Fruit fly (Drosophila melanogaster) whole organism, embryonic: ENCODE results near the gene AsnRS.

Source experiments
- Abd-B ChIP-seq: fragments of 200-800 bp; sonication (Bioruptor generic); optimal IDR thresholded peaks from 2 replicates; lab custom pipeline; 2018; ENCODE audit warnings: missing biosample characterization, mild to moderate bottlenecking, missing genetic modification characterization, moderate library complexity
- Adf1 ChIP-seq: fragments of 200-800 bp; sonication (Bioruptor generic); IDR thresholded peaks from 2 replicates; pipeline ENCODE4 v1.3.6; 2022; ENCODE audit warnings: missing biosample characterization, missing genetic modification characterization
- Bgb ChIP-seq: fragments of 200-800 bp; sonication (Bioruptor generic); IDR thresholded peaks from 2 replicates; pipeline ENCODE4 v1.3.6; 2022; ENCODE audit warnings: missing biosample characterization, missing genetic modification characterization; ENCODE audit not compliant: partially characterized antibody
- CG11247 ChIP-seq: fragments of 200-800 bp; sonication (Bioruptor generic); IDR thresholded peaks from 2 replicates; pipeline ENCODE4 v1.3.6; 2022; ENCODE audit warnings: missing biosample characterization, missing genetic modification characterization
- CG11560 ChIP-seq: fragments of 200-800 bp; sonication (Bioruptor generic); IDR thresholded peaks from 3 replicates; pipeline ENCODE4 v1.3.6; 2022; ENCODE audit warnings: missing biosample characterization, missing genetic modification characterization
- CG12071 ChIP-seq: fragments of 200-800 bp; sonication (Bioruptor generic); optimal IDR thresholded peaks from 3 replicates; lab custom pipeline; 2018; ENCODE audit warnings: missing biosample characterization, mild to moderate bottlenecking, missing genetic modification characterization
- CG12769 ChIP-seq: fragments of 200-800 bp; sonication (Bioruptor generic); optimal IDR thresholded peaks from 2 replicates; lab custom pipeline; 2019; ENCODE audit warnings: missing biosample characterization, mild to moderate bottlenecking, missing genetic modification characterization, moderate library complexity
- CG16779 ChIP-seq: fragments of 200-800 bp; sonication (Bioruptor generic); IDR thresholded peaks from 2 replicates; pipeline ENCODE4 v1.3.6; 2022; ENCODE audit warnings: missing biosample characterization, missing genetic modification characterization
- CG16813 ChIP-seq: fragments of 200-800 bp; sonication (Bioruptor generic); IDR thresholded peaks from 3 replicates; pipeline ENCODE4 v1.3.6; 2022; ENCODE audit warnings: missing biosample characterization, missing genetic modification characterization; ENCODE audit not compliant: partially characterized antibody
- CG17802 ChIP-seq: fragments of 200-800 bp; sonication (Bioruptor generic); optimal IDR thresholded peaks from 2 replicates; lab custom pipeline; 2018; ENCODE audit warnings: missing biosample characterization, mild to moderate bottlenecking, missing genetic modification characterization, moderate library complexity
- CG18599 ChIP-seq: fragments of 200-800 bp; sonication (Bioruptor generic); optimal IDR thresholded peaks from 3 replicates; lab custom pipeline; 2017; ENCODE audit warnings: missing biosample characterization, missing genetic modification characterization, mild to moderate bottlenecking, moderate library complexity, missing genetic modification reagents
- CG2712 ChIP-seq: fragments of 200-800 bp; optimal IDR thresholded peaks from 3 replicates; lab custom pipeline; 2019; ENCODE audit warnings: missing biosample characterization, mild to moderate bottlenecking, missing genetic modification characterization, moderate library complexity
- CG31441 ChIP-seq: fragments of 200-800 bp; sonication (Bioruptor generic); IDR thresholded peaks from 2 replicates; pipeline ENCODE4 v1.3.6; 2022; ENCODE audit warnings: missing biosample characterization, missing genetic modification characterization
- CG42726 ChIP-seq: fragments of 200-800 bp; sonication (Bioruptor generic); IDR thresholded peaks from 2 replicates; pipeline ENCODE4 v1.3.6; 2022; ENCODE audit warnings: missing biosample characterization, missing genetic modification characterization; ENCODE audit not compliant: partially characterized antibody
- CG8290 ChIP-seq, 3 experiments: fragments of 200-800 bp; sonication (Bioruptor generic); optimal IDR thresholded peaks; 2 replicates each; lab custom pipeline; 2016 to 2019; ENCODE audit warnings: missing biosample characterization in 3 of 3, missing genetic modification characterization in 3 of 3, mild to moderate bottlenecking in 2 of 3, moderate library complexity in 1 of 3
- CG9932 ChIP-seq: fragments of 200-800 bp; sonication (Bioruptor generic); IDR thresholded peaks from 2 replicates; pipeline ENCODE4 v1.3.6; 2022; ENCODE audit warnings: missing biosample characterization, missing genetic modification characterization
- Dbx ChIP-seq: fragments of 200-800 bp; sonication (Bioruptor generic); IDR thresholded peaks from 3 replicates; pipeline ENCODE4 v1.3.6; 2022; ENCODE audit warnings: missing biosample characterization, missing genetic modification characterization
- ERR ChIP-seq: fragments of 200-800 bp; sonication (Bioruptor generic); optimal IDR thresholded peaks from 2 replicates; lab custom pipeline; 2016; ENCODE audit warnings: missing biosample characterization, missing genetic modification characterization
- Elba2 ChIP-seq: fragments of 200-800 bp; sonication (Bioruptor generic); optimal IDR thresholded peaks from 3 replicates; lab custom pipeline; 2016; ENCODE audit warnings: missing biosample characterization, missing genetic modification characterization
- Hmr ChIP-seq: fragments of 200-800 bp; sonication (Bioruptor generic); optimal IDR thresholded peaks from 3 replicates; lab custom pipeline; 2017; ENCODE audit warnings: mild to moderate bottlenecking, missing biosample characterization, missing genetic modification reagents, missing genetic modification characterization
- Lim3 ChIP-seq: fragments of 200-800 bp; sonication (Bioruptor generic); IDR thresholded peaks from 2 replicates; pipeline ENCODE4 v1.3.6; 2022; ENCODE audit warnings: missing biosample characterization, missing genetic modification characterization
- Lpt ChIP-seq: fragments of >200 bp; optimal IDR thresholded peaks from 2 replicates; lab custom pipeline; 2018; ENCODE audit warnings: missing biosample characterization, missing genetic modification characterization
- Max ChIP-seq: fragments of 200-800 bp; sonication (Bioruptor generic); optimal IDR thresholded peaks from 2 replicates; lab custom pipeline; 2016; ENCODE audit warnings: missing biosample characterization, mild to moderate bottlenecking, missing genetic modification characterization
- Med ChIP-seq: fragments of 200-800 bp; sonication (Bioruptor generic); peaks from one replicate; lab custom pipeline; 2016; ENCODE audit warnings: missing biosample characterization, missing genetic modification characterization, mild to moderate bottlenecking, inconsistent platforms, moderate library complexity
- NFAT ChIP-seq: fragments of 200-800 bp; sonication (Bioruptor generic); IDR thresholded peaks from 2 replicates; pipeline ENCODE4 v1.3.6; 2022; ENCODE audit warnings: missing biosample characterization, missing genetic modification characterization
- NK7.1 ChIP-seq: fragments of 200-800 bp; sonication (Bioruptor generic); optimal IDR thresholded peaks from 3 replicates; lab custom pipeline; 2016; ENCODE audit warnings: missing biosample characterization, missing genetic modification characterization
- Rfx ChIP-seq: fragments of 200-800 bp; sonication (Bioruptor generic); IDR thresholded peaks from 2 replicates; pipeline ENCODE4 v1.3.6; 2022; ENCODE audit warnings: missing biosample characterization, missing genetic modification characterization
- Sox102F ChIP-seq: fragments of 200-800 bp; sonication (Bioruptor generic); optimal IDR thresholded peaks from 2 replicates; lab custom pipeline; 2018; ENCODE audit warnings: missing biosample characterization, mild to moderate bottlenecking, missing genetic modification characterization, moderate library complexity
- Vsx1 ChIP-seq: fragments of 200-800 bp; sonication (Bioruptor generic); optimal IDR thresholded peaks from 2 replicates; lab custom pipeline; 2017; ENCODE audit warnings: missing biosample characterization, mild to moderate bottlenecking, missing genetic modification characterization, missing genetic modification reagents
- chinmo ChIP-seq: fragments of 200-800 bp; sonication (Bioruptor generic); IDR thresholded peaks from 4 replicates; pipeline ENCODE4 v1.3.6; 2022; ENCODE audit warnings: missing biosample characterization, missing genetic modification characterization; ENCODE audit not compliant: partially characterized antibody
- chm ChIP-seq: fragments of 200-800 bp; sonication (Bioruptor generic); IDR thresholded peaks from 2 replicates; pipeline ENCODE4 v1.3.6; 2022; ENCODE audit warnings: missing biosample characterization, missing genetic modification characterization
- cwo ChIP-seq: fragments of 200-800 bp; sonication (Bioruptor generic); optimal IDR thresholded peaks from 3 replicates; lab custom pipeline; 2017; ENCODE audit warnings: missing biosample characterization, missing genetic modification characterization, mild to moderate bottlenecking, moderate library complexity, missing genetic modification reagents
- hbn ChIP-seq: fragments of 200-800 bp; sonication (Bioruptor generic); IDR thresholded peaks from 2 replicates; pipeline ENCODE4 v1.3.6; 2022; ENCODE audit warnings: missing biosample characterization, missing genetic modification characterization; ENCODE audit not compliant: partially characterized antibody
- kni ChIP-seq: fragments of 200-800 bp; sonication (Bioruptor generic); optimal IDR thresholded peaks from 3 replicates; lab custom pipeline; 2017; ENCODE audit warnings: mild to moderate bottlenecking, missing biosample characterization, missing genetic modification reagents, missing genetic modification characterization
- lmd ChIP-seq: fragments of 200-800 bp; sonication (Bioruptor generic); IDR thresholded peaks from 2 replicates; pipeline ENCODE4 v1.3.6; 2022; ENCODE audit warnings: missing biosample characterization, missing genetic modification characterization
- nerfin-2 ChIP-seq: fragments of 200-800 bp; sonication (Bioruptor generic); IDR thresholded peaks from 2 replicates; pipeline ENCODE4 v1.3.6; 2022; ENCODE audit warnings: missing biosample characterization, missing genetic modification characterization; ENCODE audit not compliant: partially characterized antibody
- phol ChIP-seq: fragments of 200-800 bp; sonication (Bioruptor generic); optimal IDR thresholded peaks from 3 replicates; lab custom pipeline; 2018; ENCODE audit warnings: missing biosample characterization, mild to moderate bottlenecking, missing genetic modification characterization, moderate library complexity
- ro ChIP-seq: fragments of 200-800 bp; sonication (Bioruptor generic); IDR thresholded peaks from 2 replicates; pipeline ENCODE4 v1.3.6; 2022; ENCODE audit warnings: missing biosample characterization, missing genetic modification characterization
- sd ChIP-seq: fragments of 200-800 bp; sonication (Bioruptor generic); optimal IDR thresholded peaks from 3 replicates; lab custom pipeline; 2018; ENCODE audit warnings: missing biosample characterization, mild to moderate bottlenecking, missing genetic modification characterization, moderate library complexity
- slbo ChIP-seq: fragments of 200-800 bp; sonication (Bioruptor generic); IDR thresholded peaks from 2 replicates; pipeline ENCODE4 v1.3.6; 2022; ENCODE audit warnings: missing biosample characterization, missing genetic modification characterization

AsnRS gene

DNA sequence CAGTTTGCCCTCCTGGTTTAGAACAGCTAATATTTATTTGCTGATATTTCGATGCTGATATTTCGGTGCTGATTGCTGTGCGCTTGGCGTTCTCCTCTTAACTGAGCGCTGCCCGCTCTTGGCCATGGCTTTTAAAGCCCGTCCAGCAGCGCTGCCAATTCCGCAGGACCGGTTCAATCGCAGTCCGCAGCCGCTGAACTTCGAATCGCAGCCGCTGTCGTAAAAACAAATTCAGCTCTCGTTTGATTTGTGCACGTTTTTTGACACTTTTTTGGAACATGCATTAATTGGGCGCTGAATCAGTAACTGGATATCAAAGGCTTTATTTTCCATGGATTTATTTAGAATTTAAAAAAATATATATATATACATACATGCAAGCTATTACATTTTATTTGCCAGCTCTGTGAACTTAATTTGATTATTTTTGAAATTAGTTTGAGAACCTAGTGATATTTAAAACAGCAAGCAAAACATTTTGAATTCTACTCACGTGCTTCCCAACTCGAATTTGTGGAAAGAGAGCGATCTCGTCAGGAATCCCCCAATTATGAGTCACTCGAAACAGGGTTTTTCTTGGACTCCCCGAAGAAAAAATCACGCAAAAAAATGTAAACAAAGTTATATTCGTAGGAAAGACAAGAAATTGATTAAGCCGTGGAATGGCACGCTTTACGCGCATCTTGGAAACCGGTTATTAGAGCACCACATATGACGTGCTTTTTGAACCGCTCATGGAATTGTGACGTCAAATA, 11.4 kb downstream of the AsnRS start, which contains the start of gene Ddc:
Gene Ddc (minus strand): TSS at position 111 of the 755 bp plus-strand sequence.
- TF ChIP-seq CG18599 (peak; percentile 5), NFAT (GFP tag; lab: Robert Waterston, UW) (0 out of 2 replicates have a peak, but pooled peaks have one; percentile 50), Abd-B (GFP tag; lab: Kevin White, UChicago) (peak; percentile 13), CG8290 (GFP tag; optimal IDR thresholded peaks at IDR 0.05; lab: Kevin White, UChicago) (no peak), CG8290 (tag; optimal IDR thresholded peaks at IDR 0.05; lab: Kevin White, UChicago) (peak in 1 of 2 experiments; percentile 43), Sox102F (no peak), slbo (peak; percentile 25; the same call in 1 of the 2 replicates), nerfin-2 (GFP tag; lab: Robert Waterston, UW) (no peak), cwo (peak; percentile 17), CG2712 (tag; lab: Kevin White, UChicago) (no peak), phol (tag; lab: Kevin White, UChicago) (no peak), Max (GFP tag; lab: Kevin White, UChicago) (no peak), CG31441 (GFP tag; lab: Robert Waterston, UW) (no peak), CG42726 (GFP tag; lab: Robert Waterston, UW) (0 out of 2 replicates have a peak, but pooled peaks have one; percentile 33), CG11560 (tag; lab: Robert Waterston, UW) (no peak), Adf1 (GFP tag; lab: Robert Waterston, UW) (peak; percentile 76), Rfx (GFP tag; lab: Robert Waterston, UW) (peak; percentile 40; the same call in 1 of the 2 replicates), CG11247 (GFP tag; lab: Robert Waterston, UW) (0 out of 2 replicates have a peak, but pooled peaks have one; percentile 28), ERR (GFP tag; lab: Kevin White, UChicago) (no peak), CG17802 (tag; lab: Kevin White, UChicago) (no peak), Dbx (GFP tag; lab: Robert Waterston, UW) (0 out of 3 replicates have a peak, but pooled peaks have one; percentile 32), Med (peak; percentile 15), Lim3 (peak; percentile 10; the same call in 1 of the 2 replicates), kni (GFP tag; lab: Kevin White, UChicago) (no peak), CG12071 (GFP tag; lab: Kevin White, UChicago) (no peak), sd (tag; lab: Kevin White, UChicago) (peak; percentile 11), CG9932 (peak; percentile 60), CG16779 (GFP tag; lab: Robert Waterston, UW) (0 out of 2 replicates have a peak, but pooled peaks have one; percentile 15), Hmr (GFP tag; lab: Kevin White, UChicago) (peak; percentile 5), Vsx1 (GFP tag; lab: Kevin White, UChicago) (no peak), ro (no peak), chinmo (GFP tag; lab: Robert Waterston, UW) (peak; percentile 83; the same call in 1 of the 4 replicates), Bgb (peak; percentile 39), Lpt (no peak), Elba2 (GFP tag; lab: Kevin White, UChicago) (no peak), lmd (GFP tag; lab: Robert Waterston, UW) (peak; percentile 12; the same call in 1 of the 2 replicates), CG12769 (tag; lab: Kevin White, UChicago) (peak; percentile 18), CG16813 (GFP tag; lab: Robert Waterston, UW) (no peak), chm (GFP tag; lab: Robert Waterston, UW) (no peak), hbn (GFP tag; lab: Robert Waterston, UW) (no peak), NK7.1 (no peak)
